Fruit fly (Drosophila melanogaster) whole organism, embryonic: ENCODE data around the gene Hacd1.
"Not testable (repeated sequence)": the region's sequence is repeated elsewhere in the genome, so short reads cannot be mapped to it uniquely, and the experiment has no call there.

ENCODE experiments used
- Awh ChIP-seq: fragments of 200-800 bp; sonication (Bioruptor generic); IDR thresholded peaks from 2 replicates; pipeline ENCODE4, ENCODE4 v1.3.6; 2022; ENCODE audit warnings: missing biosample characterization, missing genetic modification characterization
- CG12299 ChIP-seq: fragments of 200-800 bp; sonication (Bioruptor generic); optimal IDR thresholded peaks from 2 replicates; lab custom pipeline; 2018; ENCODE audit warnings: missing biosample characterization, mild to moderate bottlenecking, missing genetic modification characterization
- CG15011 ChIP-seq: fragments of 200-800 bp; sonication (Bioruptor generic); optimal IDR thresholded peaks from 3 replicates; lab custom pipeline; 2018; ENCODE audit warnings: missing biosample characterization, mild to moderate bottlenecking, missing genetic modification characterization
- CG17385 ChIP-seq: fragments of 200-800 bp; sonication (Bioruptor generic); optimal IDR thresholded peaks from 3 replicates; lab custom pipeline; 2018; ENCODE audit warnings: missing biosample characterization, mild to moderate bottlenecking, missing genetic modification characterization
- CG7357 ChIP-seq: fragments of 200-800 bp; sonication (Bioruptor generic); IDR thresholded peaks from 3 replicates; pipeline ENCODE4 v1.3.6; 2022; ENCODE audit warnings: missing biosample characterization, missing genetic modification characterization
- CG7372 ChIP-seq: fragments of 200-800 bp; sonication (Bioruptor generic); IDR thresholded peaks from 2 replicates; pipeline ENCODE4 v1.3.6; 2022; ENCODE audit warnings: missing biosample characterization, missing genetic modification characterization
- Vsx1 ChIP-seq: fragments of 200-800 bp; sonication (Bioruptor generic); optimal IDR thresholded peaks from 2 replicates; lab custom pipeline; 2017; ENCODE audit warnings: missing biosample characterization, mild to moderate bottlenecking, missing genetic modification characterization, missing genetic modification reagents
- so ChIP-seq: fragments of 200-800 bp; sonication (Bioruptor generic); IDR thresholded peaks from 3 replicates; pipeline ENCODE4 v1.3.6; 2022; ENCODE audit warnings: missing biosample characterization, missing genetic modification characterization

DNA sequence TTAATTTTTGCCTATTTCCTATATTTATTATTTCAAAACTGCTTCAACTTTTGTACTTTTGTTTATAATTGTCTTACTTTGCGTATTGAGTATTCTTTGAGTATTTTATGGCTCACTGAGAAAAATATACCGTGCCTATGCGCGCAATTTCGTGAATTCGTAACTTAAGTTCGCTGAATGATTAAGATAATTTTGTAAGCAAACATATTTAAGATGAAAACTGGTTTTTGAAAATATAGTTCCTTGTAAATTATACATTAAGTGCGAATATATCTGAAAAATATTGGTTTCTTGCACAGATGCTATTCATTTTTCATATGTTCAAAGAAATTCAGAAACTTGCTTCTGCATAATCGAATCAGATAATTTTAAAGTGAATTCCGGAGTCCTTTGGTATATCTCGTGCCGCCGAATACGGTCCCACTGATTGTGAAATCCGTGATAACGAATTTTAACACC is 6.7 kb downstream of the Hacd1 start, which contains the start of the genes CG18789 and Qtzl:
- not testable (repeated sequence) for TF ChIP-seq CG17385 (GFP tag; lab: Kevin White, UChicago); CG7372 (GFP tag; lab: Robert Waterston, UW); so (GFP tag; lab: Robert Waterston, UW); CG12299 (tag; lab: Kevin White, UChicago); Vsx1 (GFP tag; lab: Kevin White, UChicago); Awh (GFP tag; lab: Robert Waterston, UW); CG7357; CG15011
